Worm (Caenorhabditis elegans) whole organism, mixed stage, embryonic: ENCODE data around the gene W06D11.1.
"Not testable (repeated sequence)": the region's sequence is repeated elsewhere in the genome, so short reads cannot be mapped to it uniquely, and the experiment has no call there.

ENCODE experiments used
- M03D4.4 ChIP-seq: sonication (generic microtip); optimal IDR thresholded peaks from 2 replicates; lab custom pipeline; 2017; ENCODE audit warnings: mild to moderate bottlenecking, missing genetic modification characterization, missing compliant biosample characterization
- bed-3 ChIP-seq: fragments of 200-800 bp; sonication (Bioruptor generic); optimal IDR thresholded peaks from 3 replicates; lab custom pipeline; 2018; ENCODE audit warnings: mild to moderate bottlenecking, missing genetic modification characterization, moderate library complexity, missing compliant biosample characterization
- blmp-1 ChIP-seq: fragments of 150-350 bp; optimal IDR thresholded peaks from 2 replicates; lab custom pipeline; 2014; ENCODE audit warnings: missing biosample characterization, missing genetic modification characterization
- ceh-39 ChIP-seq: fragments of 150-350 bp; optimal IDR thresholded peaks from 2 replicates; lab custom pipeline; 2014; ENCODE audit warnings: missing biosample characterization, missing genetic modification characterization
- ceh-43 ChIP-seq: fragments of 200-800 bp; sonication (Bioruptor generic); optimal IDR thresholded peaks from 2 replicates; lab custom pipeline; 2018; ENCODE audit warnings: mild to moderate bottlenecking, missing genetic modification characterization, moderate library complexity, missing compliant biosample characterization
- ceh-83 ChIP-seq: fragments of 200-800 bp; sonication (Bioruptor generic); optimal IDR thresholded peaks from 2 replicates; lab custom pipeline; 2018; ENCODE audit warnings: mild to moderate bottlenecking, missing genetic modification characterization, missing compliant biosample characterization
- ces-1 ChIP-seq: fragments of 150-350 bp; optimal IDR thresholded peaks from 2 replicates; lab custom pipeline; 2014; ENCODE audit warnings: missing biosample characterization, missing genetic modification reagents, missing genetic modification characterization
- cnd-1 ChIP-seq: fragments of 200-800 bp; sonication (Bioruptor generic); optimal IDR thresholded peaks from 2 replicates; lab custom pipeline; 2018; ENCODE audit warnings: mild to moderate bottlenecking, missing genetic modification characterization, missing compliant biosample characterization
- drap-1 ChIP-seq: fragments of 200-800 bp; sonication (Bioruptor generic); optimal IDR thresholded peaks from 3 replicates; lab custom pipeline; 2018; ENCODE audit warnings: mild to moderate bottlenecking, missing genetic modification characterization, missing compliant biosample characterization
- elt-1 ChIP-seq: sonication (generic microtip); optimal IDR thresholded peaks from 2 replicates; lab custom pipeline; 2017; ENCODE audit warnings: missing genetic modification characterization, mild to moderate bottlenecking, missing compliant biosample characterization, antibody characterized with exemption, moderate library complexity, borderline replicate concordance; ENCODE audit not compliant: insufficient read depth
- elt-3 ChIP-seq: fragments of 150-350 bp; optimal IDR thresholded peaks from 2 replicates; lab custom pipeline; 2014; ENCODE audit warnings: missing biosample characterization, missing genetic modification characterization
- flh-1 ChIP-seq: fragments of 200-800 bp; sonication (Bioruptor generic); optimal IDR thresholded peaks from 2 replicates; lab custom pipeline; 2018; ENCODE audit warnings: mild to moderate bottlenecking, missing genetic modification characterization, moderate library complexity, missing compliant biosample characterization
- hlh-1 ChIP-seq: fragments of 150-350 bp; optimal IDR thresholded peaks from 2 replicates; lab custom pipeline; 2014; ENCODE audit warnings: missing biosample characterization, missing genetic modification reagents, missing genetic modification characterization
- lin-13 ChIP-seq: fragments of 150-350 bp; optimal IDR thresholded peaks from 2 replicates; lab custom pipeline; 2014; ENCODE audit warnings: missing biosample characterization, missing genetic modification characterization
- lin-32 ChIP-seq: fragments of 200-800 bp; sonication (Bioruptor generic); optimal IDR thresholded peaks from 2 replicates; lab custom pipeline; 2018; ENCODE audit warnings: mild to moderate bottlenecking, missing genetic modification characterization, missing compliant biosample characterization
- lsy-2 ChIP-seq: fragments of 150-350 bp; optimal IDR thresholded peaks from 2 replicates; lab custom pipeline; 2014; ENCODE audit warnings: missing biosample characterization, missing genetic modification characterization
- mab-5 ChIP-seq: fragments of 150-350 bp; optimal IDR thresholded peaks from 2 replicates; lab custom pipeline; 2014; ENCODE audit warnings: missing biosample characterization, missing genetic modification characterization
- mep-1 ChIP-seq: fragments of 150-350 bp; optimal IDR thresholded peaks from 2 replicates; lab custom pipeline; 2017; ENCODE audit warnings: missing biosample characterization, missing genetic modification reagents, missing genetic modification characterization, inconsistent platforms
- mls-2 ChIP-seq: sonication (generic microtip); optimal IDR thresholded peaks from 2 replicates; lab custom pipeline; 2016; ENCODE audit warnings: mild to moderate bottlenecking, missing genetic modification characterization, moderate library complexity, missing compliant biosample characterization
- nhr-12 ChIP-seq: fragments of 150-350 bp; optimal IDR thresholded peaks from 2 replicates; lab custom pipeline; 2014; ENCODE audit warnings: missing biosample characterization, missing genetic modification characterization
- nhr-2 ChIP-seq: fragments of 150-350 bp; optimal IDR thresholded peaks from 2 replicates; lab custom pipeline; 2014; ENCODE audit warnings: missing biosample characterization, missing genetic modification characterization
- nhr-237 ChIP-seq: fragments of 150-350 bp; optimal IDR thresholded peaks from 2 replicates; lab custom pipeline; 2014; ENCODE audit warnings: missing biosample characterization, missing genetic modification characterization
- pha-4 ChIP-seq: fragments of 150-350 bp; optimal IDR thresholded peaks from 2 replicates; lab custom pipeline; 2018; ENCODE audit warnings: missing biosample characterization, missing genetic modification reagents, missing genetic modification characterization
- sem-2 ChIP-seq: fragments of 200-800 bp; sonication (Bioruptor generic); optimal IDR thresholded peaks from 2 replicates; lab custom pipeline; 2018; ENCODE audit warnings: mild to moderate bottlenecking, missing genetic modification characterization, missing compliant biosample characterization
- snpc-4 ChIP-seq: fragments of 150-350 bp; optimal IDR thresholded peaks from 2 replicates; lab custom pipeline; 2014; ENCODE audit warnings: missing biosample characterization, missing genetic modification characterization
- sptf-1 ChIP-seq: sonication (generic microtip); optimal IDR thresholded peaks from 2 replicates; lab custom pipeline; 2017; ENCODE audit warnings: mild to moderate bottlenecking, missing genetic modification characterization, moderate library complexity, missing compliant biosample characterization
- tbx-8 ChIP-seq: fragments of 200-800 bp; sonication (Bioruptor generic); optimal IDR thresholded peaks from 2 replicates; lab custom pipeline; 2018; ENCODE audit warnings: mild to moderate bottlenecking, missing genetic modification characterization, moderate library complexity, missing compliant biosample characterization
- unc-120 ChIP-seq: sonication (generic microtip); optimal IDR thresholded peaks from 2 replicates; lab custom pipeline; 2017; ENCODE audit warnings: missing genetic modification characterization, missing compliant biosample characterization; ENCODE audit not compliant: poor library complexity, severe bottlenecking
- unc-39 ChIP-seq: fragments of 150-350 bp; optimal IDR thresholded peaks from 2 replicates; lab custom pipeline; 2014; ENCODE audit warnings: missing biosample characterization, missing genetic modification characterization
- unc-62 ChIP-seq: fragments of 150-350 bp; optimal IDR thresholded peaks from 2 replicates; lab custom pipeline; 2014; ENCODE audit warnings: missing biosample characterization, missing genetic modification reagents, missing genetic modification characterization
- zip-8 ChIP-seq: fragments of 150-350 bp; optimal IDR thresholded peaks from 2 replicates; lab custom pipeline; 2014; ENCODE audit warnings: missing biosample characterization, missing genetic modification characterization
- ztf-11 ChIP-seq: fragments of 150-350 bp; optimal IDR thresholded peaks from 2 replicates; lab custom pipeline; 2014; ENCODE audit warnings: missing biosample characterization, missing genetic modification characterization

W06D11.1 gene

ce11 chrX:12308045-12308499 lies 13.7 kb downstream of the W06D11.1 start, which contains the start of gene F17A2.16:
F17A2.16 (plus strand) TSS chrX:12308449.
- TF ChIP-seq ztf-11 (tag; lab: Kevin White, UChicago); pha-4; lsy-2 (tag; lab: Kevin White, UChicago): not testable (repeated sequence)

- TF ChIP-seq lin-13 (no peak), unc-39 (no peak)
- TF ChIP-seq, all 35 proteins: peak for 0
Observed at ce11 chrX:12313779-12314178, 19.4 kb downstream of the W06D11.1 start.

ce11 chrX:12314395-12314794 lies 20.0 kb downstream of the W06D11.1 start:
- TF ChIP-seq sem-2 (GFP tag; lab: Kevin White, UChicago) (no peak), unc-120 (tag; lab: Kevin White, UChicago) (no peak), lin-32 (no peak), nhr-237 (no peak), ces-1 (no peak), cnd-1 (tag; lab: Kevin White, UChicago) (no peak), pha-4 (no peak), zip-8 (tag; lab: Kevin White, UChicago) (no peak), blmp-1 (no peak), elt-3 (tag; lab: Kevin White, UChicago) (no peak)

- no peak for TF ChIP-seq flh-1 (GFP tag; lab: Kevin White, UChicago)
- no peak for TF ChIP-seq blmp-1
- TF ChIP-seq unc-120 (tag; lab: Kevin White, UChicago), result no peak
- TF ChIP-seq hlh-1 (tag; lab: Kevin White, UChicago), result no peak
- no peak for TF ChIP-seq bed-3 (GFP tag; lab: Kevin White, UChicago)
Observed at ce11 chrX:12315268-12315667, 20.9 kb downstream of the W06D11.1 start, which contains the start of gene xtr-2. xtr-2 (plus strand) TSS chrX:12315568.

ce11 chrX:12317560-12317959 lies 23.2 kb downstream of the W06D11.1 start:
- TF ChIP-seq flh-1 (GFP tag; lab: Kevin White, UChicago) (no peak), nhr-237 (no peak), mep-1 (tag; lab: Kevin White, UChicago) (no peak), snpc-4 (no peak), ceh-83 (no peak), ces-1 (no peak), mls-2 (tag; lab: Kevin White, UChicago) (no peak), lin-13 (no peak), zip-8 (tag; lab: Kevin White, UChicago) (no peak), sptf-1 (tag; lab: Kevin White, UChicago) (no peak)

ce11 chrX:12320737-12321136 lies 26.4 kb downstream of the W06D11.1 start, which contains the start of gene ceh-40:
ceh-40 (minus strand) TSS chrX:12320777.
- TF ChIP-seq nhr-2 (tag; lab: Kevin White, UChicago) (peak; percentile 74), elt-3 (tag; lab: Kevin White, UChicago) (no peak), unc-62 (GFP tag; lab: Kevin White, UChicago) (peak; percentile 51), nhr-12 (tag; lab: Kevin White, UChicago) (no peak), zip-8 (tag; lab: Kevin White, UChicago) (peak; percentile 50), cnd-1 (tag; lab: Kevin White, UChicago) (peak; percentile 36), ceh-39 (peak; percentile 63), lsy-2 (tag; lab: Kevin White, UChicago) (no peak)

ce11 chrX:12321357-12321756 lies 27.0 kb downstream of the W06D11.1 start, which contains the start of gene F17A2.13:
F17A2.13 (plus strand) TSS chrX:12321657.
- TF ChIP-seq tbx-8 (GFP tag; lab: Kevin White, UChicago) (no peak), M03D4.4 (no peak), mab-5 (tag; lab: Kevin White, UChicago) (no peak), ceh-39 (no peak), lin-13 (no peak), bed-3 (GFP tag; lab: Kevin White, UChicago) (no peak), sptf-1 (tag; lab: Kevin White, UChicago) (no peak), ztf-11 (tag; lab: Kevin White, UChicago) (no peak), pha-4 (no peak), elt-3 (tag; lab: Kevin White, UChicago) (no peak), nhr-237 (no peak), elt-1 (tag; lab: Kevin White, UChicago) (no peak), hlh-1 (tag; lab: Kevin White, UChicago) (no peak), blmp-1 (no peak), cnd-1 (tag; lab: Kevin White, UChicago) (no peak), sem-2 (GFP tag; lab: Kevin White, UChicago) (no peak), ceh-43 (GFP tag; lab: Kevin White, UChicago) (no peak), drap-1 (no peak), zip-8 (tag; lab: Kevin White, UChicago) (no peak)
